Fruit fly (Drosophila melanogaster): Measurements from ENCODE around the gene CG1622.

- no peak for TF ChIP-seq pan (optimal IDR thresholded peaks at IDR 0.05)
- TF ChIP-seq Abd-B (GFP tag; optimal IDR thresholded peaks at IDR 0.05), result no peak
- no peak for TF ChIP-seq usp (GFP tag; optimal IDR thresholded peaks at IDR 0.05)
- TF ChIP-seq dmrt93B (GFP tag; optimal IDR thresholded peaks at IDR 0.05), result no peak
- TF ChIP-seq Dif (GFP tag; optimal IDR thresholded peaks at IDR 0.05; ENCODE audit: partially characterized antibody), result peak; percentile 49
Observed at dm6 chrX:13329572-13330046, 32.7 kb downstream of the CG1622 start, which contains the start of gene Prx2.

All from whole organism, wandering third instar larva.